Fruit fly (Drosophila melanogaster): ENCODE results near the gene CG14259.

CG14259 gene

DNA sequence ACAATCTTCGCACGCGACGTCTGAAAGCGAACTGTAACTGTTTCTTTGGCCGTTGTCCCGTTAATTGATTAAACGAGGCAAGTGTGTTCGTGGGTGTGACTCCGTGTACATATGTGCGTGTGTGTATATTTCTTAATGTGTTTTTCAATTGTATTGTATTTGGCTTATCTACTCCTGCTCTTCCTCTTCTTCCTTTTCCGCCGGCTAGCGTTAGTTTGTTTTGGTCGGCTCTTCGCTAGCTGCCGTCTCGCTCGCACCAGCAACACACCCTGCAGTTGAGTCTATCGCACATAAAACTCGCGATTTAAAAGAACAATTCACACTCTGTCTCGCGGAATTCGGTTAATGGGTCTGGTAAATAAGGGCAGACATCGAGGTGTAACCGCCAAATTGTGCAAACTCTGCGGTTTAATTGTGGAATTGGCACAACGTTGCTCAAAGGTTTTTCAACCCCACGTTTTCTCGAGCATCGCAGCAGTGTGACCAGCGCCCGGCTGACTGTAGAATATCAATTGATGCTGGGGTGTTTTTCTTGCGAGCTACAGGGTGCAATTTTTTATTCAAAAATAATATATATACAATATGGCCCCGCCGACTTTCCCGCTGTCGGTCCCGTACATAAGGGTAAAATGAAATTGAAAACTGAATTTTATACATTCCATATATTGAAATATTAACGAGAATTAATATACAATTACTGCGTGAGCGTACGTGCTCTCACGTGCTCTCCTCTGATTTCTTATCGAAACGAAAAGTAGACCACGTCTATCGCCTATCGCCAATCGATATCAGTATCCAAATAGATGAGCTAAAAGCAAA, 17.7 kb downstream of the CG14259 start, which contains the start of the genes gb and CG5815:
Gene gb (minus strand): TSS at position 487 of the 819 bp plus-strand sequence.
Gene CG5815 (plus strand): TSS at position 783 of the 819 bp plus-strand sequence.
- TF ChIP-seq CG10979 (tag; optimal IDR thresholded peaks at IDR 0.05) = peak; percentile 83
- peak; percentile 87 to 89 for TF ChIP-seq Hr51 (GFP tag; optimal IDR thresholded peaks at IDR 0.05)
- peak; percentile 85 for TF ChIP-seq CG1233 (GFP tag; optimal IDR thresholded peaks at IDR 0.05)
- peak; percentile 25; the same call in 1 of the 3 replicates for TF ChIP-seq CG2199 (GFP tag; IDR thresholded peaks at IDR 0.05)
- peak; percentile 83 for TF ChIP-seq CG9797 (GFP tag; optimal IDR thresholded peaks at IDR 0.05)
- peak; percentile 88 for TF ChIP-seq CG14710 (tag; optimal IDR thresholded peaks at IDR 0.05)
- no peak for TF ChIP-seq fru (optimal IDR thresholded peaks at IDR 0.05)
- TF ChIP-seq zen2 (GFP tag; IDR thresholded peaks at IDR 0.05; ENCODE audit: partially characterized antibody) = peak; percentile 80
- TF ChIP-seq maf-S (GFP tag; optimal IDR thresholded peaks at IDR 0.05) = peak; percentile 66
- TF ChIP-seq Fer1 (GFP tag; optimal IDR thresholded peaks at IDR 0.05) = peak; percentile 92
- TF ChIP-seq CG7372 (GFP tag; IDR thresholded peaks at IDR 0.05) = peak; percentile 83
- TF ChIP-seq ap (GFP tag; IDR thresholded peaks at IDR 0.05) = peak; percentile 81
- TF ChIP-seq HLH54F (GFP tag; optimal IDR thresholded peaks at IDR 0.05) = peak; percentile 87
- TF ChIP-seq jumu (GFP tag; optimal IDR thresholded peaks at IDR 0.05) = peak; percentile 61
- TF ChIP-seq Blimp-1 (GFP tag; optimal IDR thresholded peaks at IDR 0.05) = peak; percentile 83
- peak; percentile 93 for TF ChIP-seq Atf6 (GFP tag; IDR thresholded peaks at IDR 0.05)
- TF ChIP-seq gem (tag; optimal IDR thresholded peaks at IDR 0.05) = peak; percentile 93
- TF ChIP-seq Asciz (GFP tag; optimal IDR thresholded peaks at IDR 0.05) = peak; percentile 70
- TF ChIP-seq Nf-YC (tag; optimal IDR thresholded peaks at IDR 0.05) = peak; percentile 82
- no peak for TF ChIP-seq br (optimal IDR thresholded peaks at IDR 0.05)
- TF ChIP-seq dati (GFP tag; IDR thresholded peaks at IDR 0.05) = no peak; the same call in 1 of the 2 replicates
- TF ChIP-seq zfh2 (GFP tag; optimal IDR thresholded peaks at IDR 0.05) = peak; percentile 89
- peak; percentile 95 for TF ChIP-seq slbo (GFP tag; IDR thresholded peaks at IDR 0.05)
- TF ChIP-seq CG10431 (GFP tag; optimal IDR thresholded peaks at IDR 0.05) = peak; percentile 57
- TF ChIP-seq CkIIα-i1 (GFP tag; IDR thresholded peaks at IDR 0.05) = no peak
- peak; percentile 51 for TF ChIP-seq ab (GFP tag; optimal IDR thresholded peaks at IDR 0.05)
- TF ChIP-seq ato (GFP tag; IDR thresholded peaks at IDR 0.05; ENCODE audit: partially characterized antibody) = peak; percentile 86
- peak; percentile 84 to 85 for TF ChIP-seq Pdp1 (GFP tag; optimal IDR thresholded peaks at IDR 0.05)
- peak; percentile 95 for TF ChIP-seq unc-4 (GFP tag; IDR thresholded peaks at IDR 0.05; ENCODE audit: partially characterized antibody)
- TF ChIP-seq CG31224 (GFP tag; IDR thresholded peaks at IDR 0.05) = peak; percentile 87
- peak; percentile 75; the same call in 2 of the 3 replicates for TF ChIP-seq C15 (GFP tag; IDR thresholded peaks at IDR 0.05)
- TF ChIP-seq CG15696 (tag; optimal IDR thresholded peaks at IDR 0.05) = peak; percentile 93
- TF ChIP-seq Bgb (GFP tag; IDR thresholded peaks at IDR 0.05; ENCODE audit: partially characterized antibody) = peak; percentile 90
- TF ChIP-seq ssp (GFP tag; IDR thresholded peaks at IDR 0.05) = peak; percentile 83
- no peak for TF ChIP-seq HLHmδ (GFP tag; optimal IDR thresholded peaks at IDR 0.05)
- TF ChIP-seq CG18599 (GFP tag; optimal IDR thresholded peaks at IDR 0.05) = peak; percentile 94
- TF ChIP-seq D19B (GFP tag; optimal IDR thresholded peaks at IDR 0.05) = peak; percentile 82
- TF ChIP-seq CG43689 (GFP tag; IDR thresholded peaks at IDR 0.05) = peak; percentile 64
- TF ChIP-seq CG30403 (GFP tag; optimal IDR thresholded peaks at IDR 0.05) = peak; percentile 94
- TF ChIP-seq Xrp1 (GFP tag; IDR thresholded peaks at IDR 0.05) = peak; percentile 95
- TF ChIP-seq kni (GFP tag; optimal IDR thresholded peaks at IDR 0.05) = peak; percentile 98
- TF ChIP-seq CG14965 (GFP tag; optimal IDR thresholded peaks at IDR 0.05; ENCODE audit: borderline replicate concordance) = no peak
- peak; percentile 91 for TF ChIP-seq CG17829 (tag; optimal IDR thresholded peaks at IDR 0.05)
- peak; percentile 55 for TF ChIP-seq ro (GFP tag; IDR thresholded peaks at IDR 0.05)
- no peak for TF ChIP-seq tap (tag; optimal IDR thresholded peaks at IDR 0.05)
- TF ChIP-seq CG32767 (GFP tag; IDR thresholded peaks at IDR 0.05) = peak; percentile 80; the same call in 1 of the 2 replicates
- peak; percentile 87 for TF ChIP-seq CG13296 (GFP tag; optimal IDR thresholded peaks at IDR 0.05)
- TF ChIP-seq CG6813 (GFP tag; optimal IDR thresholded peaks at IDR 0.05) = peak; percentile 76
